Fruit fly (Drosophila melanogaster): ENCODE measurements around the gene HDAC11.

The HDAC11 gene

DNA sequence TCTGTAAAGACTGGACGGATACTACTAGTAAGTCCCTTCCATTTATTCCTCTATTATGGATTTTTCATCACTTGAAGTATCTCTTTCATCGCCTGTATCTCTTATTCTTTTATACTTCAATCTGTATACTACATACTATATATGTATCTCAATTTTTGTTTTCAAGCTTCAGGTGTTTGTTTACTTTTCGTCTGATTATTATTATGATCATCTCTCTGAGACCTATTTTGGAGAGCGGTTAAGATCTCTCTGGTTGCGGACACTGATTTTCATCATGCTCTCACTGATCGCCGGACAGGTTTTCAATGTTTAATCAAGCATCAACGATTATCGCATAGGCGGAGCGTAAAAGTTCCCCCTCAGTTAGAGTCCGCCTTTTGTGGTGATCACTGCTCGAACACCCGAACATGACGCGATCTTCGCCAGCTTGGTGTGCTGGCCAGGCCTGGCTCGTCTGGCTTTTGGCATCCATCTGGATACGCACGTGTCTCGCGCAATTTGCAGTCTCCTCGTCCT is 6.6 kb upstream of the HDAC11 start, which contains the start of gene CG7016:
CG7016 (plus strand) TSS at position 358 of the 516 bp plus-strand sequence.
- TF ChIP-seq Met (GFP tag; optimal IDR thresholded peaks at IDR 0.05) (no peak), OdsH (GFP tag; optimal IDR thresholded peaks at IDR 0.05) (no peak), vri (GFP tag; optimal IDR thresholded peaks at IDR 0.05) (peak; percentile 48), Sox15 (GFP tag; optimal IDR thresholded peaks at IDR 0.05) (no peak), Sox14 (GFP tag; optimal IDR thresholded peaks at IDR 0.05) (no peak), CG10631 (GFP tag; optimal IDR thresholded peaks at IDR 0.05) (no peak), fkh (GFP tag; optimal IDR thresholded peaks at IDR 0.05) (peak; percentile 31), Eip93F (GFP tag; optimal IDR thresholded peaks at IDR 0.05) (no peak), CG6276 (GFP tag; optimal IDR thresholded peaks at IDR 0.05) (no peak), Hr38 (GFP tag; optimal IDR thresholded peaks at IDR 0.05) (no peak), salr (GFP tag; optimal IDR thresholded peaks at IDR 0.05) (no peak), CG8632 (GFP tag; optimal IDR thresholded peaks at IDR 0.05) (no peak), CG31627 (GFP tag; optimal IDR thresholded peaks at IDR 0.05) (no peak), Gug (GFP tag; IDR thresholded peaks at IDR 0.05) (no peak), CG11294 (GFP tag; IDR thresholded peaks at IDR 0.05) (no peak), svp (GFP tag) (peak; percentile 50), Blimp-1 (GFP tag; optimal IDR thresholded peaks at IDR 0.05) (no peak), cyc (GFP tag; optimal IDR thresholded peaks at IDR 0.05) (no peak)

DNA sequence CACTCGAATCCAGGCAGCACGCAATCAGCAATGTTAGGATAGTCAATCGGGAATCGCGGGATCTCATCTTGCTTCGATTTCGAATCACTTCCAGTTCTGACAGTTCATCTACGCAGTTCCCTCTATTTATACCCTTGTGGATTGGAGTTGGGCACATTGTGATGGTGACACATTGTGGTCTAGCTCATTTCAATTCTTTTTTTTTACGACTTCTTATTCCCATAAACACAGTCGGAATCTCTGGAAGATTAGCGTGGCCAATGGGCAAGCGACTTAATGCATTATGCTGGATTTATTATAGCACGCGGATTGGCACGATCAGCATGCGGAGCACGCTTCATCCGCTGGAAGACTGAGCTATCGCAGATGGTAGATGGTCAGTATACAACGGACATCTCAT is 6.0 kb upstream of the HDAC11 start, which contains the start of gene CG13640:
CG13640 (minus strand) TSS at position 101 of the 400 bp plus-strand sequence.
- TF ChIP-seq svp (GFP tag) (no peak), CG4318 (GFP tag; optimal IDR thresholded peaks at IDR 0.05) (no peak), Lpt (GFP tag; optimal IDR thresholded peaks at IDR 0.05) (no peak), salr (GFP tag; optimal IDR thresholded peaks at IDR 0.05) (no peak), Sox14 (GFP tag; optimal IDR thresholded peaks at IDR 0.05) (no peak), CG6792 (GFP tag; optimal IDR thresholded peaks at IDR 0.05) (no peak), CG11902 (GFP tag; optimal IDR thresholded peaks at IDR 0.05) (no peak), cyc (GFP tag; optimal IDR thresholded peaks at IDR 0.05) (no peak), vri (GFP tag; optimal IDR thresholded peaks at IDR 0.05) (no peak), dac (GFP tag; optimal IDR thresholded peaks at IDR 0.05) (no peak), net (GFP tag; optimal IDR thresholded peaks at IDR 0.05) (no peak), CG31627 (GFP tag; optimal IDR thresholded peaks at IDR 0.05) (no peak), CG11294 (GFP tag; IDR thresholded peaks at IDR 0.05) (no peak)

DNA sequence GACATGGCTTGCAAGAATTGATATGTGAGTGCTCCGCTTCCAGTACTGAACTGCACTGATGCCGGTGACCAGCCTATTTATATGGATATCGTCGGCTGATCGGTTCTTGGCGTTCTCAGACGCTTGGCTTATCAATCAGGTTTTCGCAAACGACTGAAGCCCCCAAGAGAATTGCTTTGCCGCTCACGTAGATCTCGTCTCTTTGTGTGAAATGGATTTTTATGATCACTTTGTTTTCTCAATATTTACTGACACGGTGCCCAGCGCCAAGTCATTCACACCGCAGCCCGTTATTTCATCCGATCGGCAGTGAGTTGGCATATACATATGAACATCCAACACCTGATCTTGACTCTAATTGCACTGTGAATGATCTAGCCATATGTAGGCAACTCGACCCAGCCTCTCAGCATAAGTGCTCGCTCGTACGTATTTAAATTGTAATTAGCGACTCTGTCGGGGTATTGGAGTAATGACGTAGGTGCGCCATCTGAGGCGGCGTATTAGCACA is 4.3 kb upstream of the HDAC11 start, which contains the start of gene CG13639:
CG13639 (minus strand) TSS at position 51 of the 511 bp plus-strand sequence.
- no peak for TF ChIP-seq CG4318 (GFP tag; optimal IDR thresholded peaks at IDR 0.05)
- TF ChIP-seq cyc (GFP tag; optimal IDR thresholded peaks at IDR 0.05) = no peak
- TF ChIP-seq Eip78C (GFP tag) = peak; percentile 69
- no peak for TF ChIP-seq Hr4 (GFP tag; optimal IDR thresholded peaks at IDR 0.05)
- TF ChIP-seq CG3919 (GFP tag; optimal IDR thresholded peaks at IDR 0.05) = no peak
- no peak for TF ChIP-seq Ets21C (GFP tag; optimal IDR thresholded peaks at IDR 0.05)
- TF ChIP-seq CG6163 (GFP tag; IDR thresholded peaks at IDR 0.05) = 0 out of 3 replicates have a peak, but pooled peaks have one; percentile 24
- TF ChIP-seq CG6854 (GFP tag; optimal IDR thresholded peaks at IDR 0.05) = no peak
- TF ChIP-seq Eip93F (GFP tag; optimal IDR thresholded peaks at IDR 0.05) = no peak
- no peak for TF ChIP-seq Hr39 (GFP tag; optimal IDR thresholded peaks at IDR 0.05)
- TF ChIP-seq ss (GFP tag; optimal IDR thresholded peaks at IDR 0.05) = peak in 1 of 2 experiments; percentile 51
- peak; percentile 27 for TF ChIP-seq CG9139 (GFP tag; optimal IDR thresholded peaks at IDR 0.05)

DNA sequence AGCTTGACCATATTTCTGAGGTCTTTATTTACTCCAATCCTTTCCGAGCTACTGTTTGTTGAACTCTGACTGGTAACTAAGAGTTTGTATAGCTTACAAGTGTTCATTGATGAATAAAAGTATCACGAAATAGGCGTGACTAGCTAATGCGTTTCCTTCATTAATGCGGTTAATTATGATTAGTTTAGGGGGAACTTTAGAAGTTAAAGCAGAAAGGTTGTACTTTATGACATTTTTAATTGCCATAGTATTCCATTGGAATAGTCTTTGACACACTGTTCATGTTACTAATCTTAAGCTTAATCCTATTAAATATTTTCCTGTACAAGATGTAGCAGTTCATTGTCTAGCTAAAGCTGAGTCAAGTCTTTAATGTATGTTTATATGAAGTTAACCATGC is 3.7 kb upstream of the HDAC11 start, which contains the start of gene ppk22:
ppk22 (minus strand) TSS at position 101 of the 400 bp plus-strand sequence.
- TF ChIP-seq CG6792 (GFP tag; optimal IDR thresholded peaks at IDR 0.05) (no peak), Hr38 (GFP tag; optimal IDR thresholded peaks at IDR 0.05) (no peak), Blimp-1 (GFP tag; optimal IDR thresholded peaks at IDR 0.05) (no peak), CG6163 (GFP tag; IDR thresholded peaks at IDR 0.05) (no peak), CG6854 (GFP tag; optimal IDR thresholded peaks at IDR 0.05) (no peak), achi (GFP tag; optimal IDR thresholded peaks at IDR 0.05) (no peak), CG3032 (tag; optimal IDR thresholded peaks at IDR 0.05) (no peak)
